Fruit fly (Drosophila melanogaster) whole organism, prepupa: Measurements from ENCODE around the gene CG16700.
A peak's percentile ranks its signal among the peaks of the same experiment; 100 is the strongest.

Source experiments
- Blimp-1 ChIP-seq: fragments of 200-800 bp; sonication (Bioruptor generic); optimal IDR thresholded peaks from 3 replicates; lab custom pipeline; 2017; ENCODE audit warnings: missing biosample characterization, missing genetic modification characterization, mild to moderate bottlenecking, moderate library complexity, missing genetic modification reagents
- CG10631 ChIP-seq: fragments of 200-800 bp; sonication (Bioruptor generic); optimal IDR thresholded peaks from 2 replicates; lab custom pipeline; 2016; ENCODE audit warnings: missing biosample characterization, missing genetic modification characterization
- CG10669 ChIP-seq: fragments of 200-800 bp; sonication (Bioruptor generic); optimal IDR thresholded peaks from 3 replicates; lab custom pipeline; 2018; ENCODE audit warnings: missing biosample characterization, mild to moderate bottlenecking, missing genetic modification characterization, moderate library complexity
- CG11294 ChIP-seq: fragments of 200-800 bp; sonication (Bioruptor generic); IDR thresholded peaks from 2 replicates; pipeline ENCODE4 v1.3.6; 2022; ENCODE audit warnings: missing biosample characterization, missing genetic modification characterization
- CG15336 ChIP-seq: fragments of 200-800 bp; sonication (Bioruptor generic); IDR thresholded peaks from 2 replicates; pipeline ENCODE4 v1.3.6; 2022; ENCODE audit warnings: missing biosample characterization, missing genetic modification characterization
- CG3032 ChIP-seq: fragments of 200-800 bp; optimal IDR thresholded peaks from 2 replicates; lab custom pipeline; 2019; ENCODE audit warnings: missing biosample characterization, mild to moderate bottlenecking, missing genetic modification characterization, moderate library complexity
- CG31627 ChIP-seq: fragments of 200-800 bp; sonication (Bioruptor generic); optimal IDR thresholded peaks from 3 replicates; lab custom pipeline; 2016; ENCODE audit warnings: missing biosample characterization, missing genetic modification characterization
- CG32006 ChIP-seq: fragments of 200-800 bp; sonication (Bioruptor generic); optimal IDR thresholded peaks from 3 replicates; lab custom pipeline; 2017; ENCODE audit warnings: missing biosample characterization, mild to moderate bottlenecking, missing genetic modification characterization
- CG34406 ChIP-seq: fragments of 200-800 bp; sonication (Bioruptor generic); optimal IDR thresholded peaks from 3 replicates; lab custom pipeline; 2016; ENCODE audit warnings: missing biosample characterization, missing genetic modification characterization
- CG3919 ChIP-seq: fragments of 200-800 bp; sonication (Bioruptor generic); optimal IDR thresholded peaks from 3 replicates; lab custom pipeline; 2016; ENCODE audit warnings: missing biosample characterization, missing genetic modification characterization
- CG4318 ChIP-seq: fragments of 200-800 bp; sonication (Bioruptor generic); optimal IDR thresholded peaks from 3 replicates; lab custom pipeline; 2017; ENCODE audit warnings: missing biosample characterization, mild to moderate bottlenecking, missing genetic modification characterization
- CG6163 ChIP-seq: fragments of 200-800 bp; sonication (Bioruptor generic); IDR thresholded peaks from 3 replicates; pipeline ENCODE4 v1.3.6; 2022; ENCODE audit warnings: missing biosample characterization, missing genetic modification characterization
- CG6276 ChIP-seq: fragments of 200-800 bp; sonication (Bioruptor generic); optimal IDR thresholded peaks from 2 replicates; lab custom pipeline; 2017; ENCODE audit warnings: missing biosample characterization, mild to moderate bottlenecking, missing genetic modification characterization
- CG6792 ChIP-seq: fragments of 200-800 bp; sonication (Bioruptor generic); optimal IDR thresholded peaks from 3 replicates; lab custom pipeline; 2016; ENCODE audit warnings: missing biosample characterization, missing genetic modification characterization
- CG6808 ChIP-seq: fragments of 200-800 bp; sonication (Bioruptor generic); optimal IDR thresholded peaks from 3 replicates; lab custom pipeline; 2017; ENCODE audit warnings: missing biosample characterization, missing genetic modification characterization, mild to moderate bottlenecking, moderate library complexity, missing genetic modification reagents
- CG6854 ChIP-seq: fragments of 200-800 bp; sonication (Bioruptor generic); optimal IDR thresholded peaks from 2 replicates; lab custom pipeline; 2017; ENCODE audit warnings: missing biosample characterization, mild to moderate bottlenecking, missing genetic modification characterization
- CG7368 ChIP-seq: fragments of 200-800 bp; sonication (Bioruptor generic); optimal IDR thresholded peaks from 3 replicates; lab custom pipeline; 2016; ENCODE audit warnings: missing biosample characterization, missing genetic modification characterization
- CG8119 ChIP-seq: fragments of 200-800 bp; sonication (Bioruptor generic); IDR thresholded peaks from 3 replicates; pipeline ENCODE4 v1.3.6; 2022; ENCODE audit warnings: missing biosample characterization, missing genetic modification characterization
- CG8632 ChIP-seq: fragments of 200-800 bp; sonication (Bioruptor generic); optimal IDR thresholded peaks from 3 replicates; lab custom pipeline; 2016; ENCODE audit warnings: missing biosample characterization, missing genetic modification characterization
- CG9139 ChIP-seq: fragments of 200-800 bp; sonication (Bioruptor generic); optimal IDR thresholded peaks from 3 replicates; lab custom pipeline; 2017; ENCODE audit warnings: missing biosample characterization, mild to moderate bottlenecking, missing genetic modification characterization
- Eip75B ChIP-seq: fragments of 200-800 bp; sonication (Bioruptor generic); optimal IDR thresholded peaks from 3 replicates; lab custom pipeline; 2016; ENCODE audit warnings: missing biosample characterization, missing genetic modification characterization
- Eip78C ChIP-seq: fragments of 200-800 bp; sonication (Bioruptor generic); peaks from one replicate; lab custom pipeline; 2016; ENCODE audit warnings: missing biosample characterization, missing genetic modification characterization
- Ets21C ChIP-seq: fragments of 200-800 bp; sonication (Bioruptor generic); optimal IDR thresholded peaks from 3 replicates; lab custom pipeline; 2016; ENCODE audit warnings: missing biosample characterization, missing genetic modification characterization
- Ets96B ChIP-seq: fragments of 200-800 bp; optimal IDR thresholded peaks from 2 replicates; lab custom pipeline; 2019; ENCODE audit warnings: missing biosample characterization, mild to moderate bottlenecking, missing genetic modification characterization, moderate library complexity
- Gug ChIP-seq: fragments of 200-800 bp; sonication (Bioruptor generic); IDR thresholded peaks from 2 replicates; pipeline ENCODE4 v1.3.6; 2022; ENCODE audit warnings: missing biosample characterization, missing genetic modification characterization
- Hr38 ChIP-seq: sonication (Bioruptor generic); optimal IDR thresholded peaks from 2 replicates; lab custom pipeline; 2016; ENCODE audit warnings: missing biosample characterization, missing genetic modification characterization
- Hr39 ChIP-seq: fragments of 200-800 bp; sonication (Bioruptor generic); optimal IDR thresholded peaks from 2 replicates; lab custom pipeline; 2016; ENCODE audit warnings: missing biosample characterization, missing genetic modification characterization
- Lpt ChIP-seq: fragments of 200-800 bp; sonication (Bioruptor generic); optimal IDR thresholded peaks from 3 replicates; lab custom pipeline; 2016; ENCODE audit warnings: missing biosample characterization, missing genetic modification characterization
- Met ChIP-seq: fragments of 200-800 bp; sonication (Bioruptor generic); optimal IDR thresholded peaks from 3 replicates; lab custom pipeline; 2016; ENCODE audit warnings: missing biosample characterization, missing genetic modification characterization
- OdsH ChIP-seq: fragments of 200-800 bp; sonication (Bioruptor generic); optimal IDR thresholded peaks from 3 replicates; lab custom pipeline; 2016; ENCODE audit warnings: missing biosample characterization, missing genetic modification characterization
- Smox ChIP-seq: fragments of 200-800 bp; sonication (Bioruptor generic); optimal IDR thresholded peaks from 3 replicates; lab custom pipeline; 2016; ENCODE audit warnings: missing biosample characterization, missing genetic modification characterization
- Sox102F ChIP-seq: fragments of 200-800 bp; sonication (Bioruptor generic); optimal IDR thresholded peaks from 2 replicates; lab custom pipeline; 2016; ENCODE audit warnings: missing biosample characterization, mild to moderate bottlenecking, missing genetic modification characterization
- Sox14 ChIP-seq: fragments of 200-800 bp; sonication (Bioruptor generic); optimal IDR thresholded peaks from 3 replicates; lab custom pipeline; 2016; ENCODE audit warnings: missing biosample characterization, missing genetic modification characterization
- Sox15 ChIP-seq: fragments of 200-800 bp; sonication (Bioruptor generic); optimal IDR thresholded peaks from 3 replicates; lab custom pipeline; 2016; ENCODE audit warnings: missing biosample characterization, missing genetic modification characterization
- achi ChIP-seq: fragments of 200-800 bp; sonication (Bioruptor generic); optimal IDR thresholded peaks from 3 replicates; lab custom pipeline; 2016; ENCODE audit warnings: missing biosample characterization, missing genetic modification characterization
- acj6 ChIP-seq: fragments of 200-800 bp; sonication (Bioruptor generic); optimal IDR thresholded peaks from 3 replicates; lab custom pipeline; 2016; ENCODE audit warnings: missing biosample characterization, missing genetic modification characterization
- cyc ChIP-seq: fragments of 200-800 bp; sonication (Bioruptor generic); optimal IDR thresholded peaks from 3 replicates; lab custom pipeline; 2016; ENCODE audit warnings: missing biosample characterization, missing genetic modification characterization
- dsx ChIP-seq: fragments of 200-800 bp; optimal IDR thresholded peaks from 3 replicates; lab custom pipeline; 2019; ENCODE audit warnings: missing biosample characterization, mild to moderate bottlenecking, missing genetic modification characterization, moderate library complexity; ENCODE audit not compliant: poor library complexity, severe bottlenecking
- eg ChIP-seq: fragments of 200-800 bp; sonication (Bioruptor generic); IDR thresholded peaks from 3 replicates; pipeline ENCODE4 v1.3.6; 2022; ENCODE audit warnings: missing biosample characterization, missing genetic modification characterization
- esn ChIP-seq: fragments of 200-800 bp; sonication (Bioruptor generic); optimal IDR thresholded peaks from 2 replicates; lab custom pipeline; 2016; ENCODE audit warnings: missing biosample characterization, mild to moderate bottlenecking, missing genetic modification characterization, moderate library complexity
- fd85E ChIP-seq: fragments of 200-800 bp; sonication (Bioruptor generic); optimal IDR thresholded peaks from 3 replicates; lab custom pipeline; 2016; ENCODE audit warnings: missing biosample characterization, missing genetic modification characterization
- fkh ChIP-seq: fragments of 200-800 bp; sonication (Bioruptor generic); optimal IDR thresholded peaks from 3 replicates; lab custom pipeline; 2017; ENCODE audit warnings: missing biosample characterization, mild to moderate bottlenecking, missing genetic modification characterization, moderate library complexity
- net ChIP-seq: fragments of 200-800 bp; sonication (Bioruptor generic); optimal IDR thresholded peaks from 3 replicates; lab custom pipeline; 2016; ENCODE audit warnings: missing biosample characterization, missing genetic modification characterization
- pdm3 ChIP-seq: fragments of 200-800 bp; sonication (Bioruptor generic); optimal IDR thresholded peaks from 3 replicates; lab custom pipeline; 2016; ENCODE audit warnings: missing biosample characterization, missing genetic modification characterization
- spab ChIP-seq: fragments of 200-800 bp; sonication (Bioruptor generic); optimal IDR thresholded peaks from 2 replicates; lab custom pipeline; 2017; ENCODE audit warnings: missing biosample characterization, mild to moderate bottlenecking, missing genetic modification characterization, missing genetic modification reagents
- ss ChIP-seq, 2 experiments: fragments of 200-800 bp; sonication (Bioruptor generic); optimal IDR thresholded peaks; 2 replicates in 1 of 2; 3 replicates in 1 of 2; lab custom pipeline; 2017 to 2018; ENCODE audit warnings: mild to moderate bottlenecking in 2 of 2, missing biosample characterization in 2 of 2, missing genetic modification characterization in 2 of 2, moderate library complexity in 1 of 2
- svp ChIP-seq: fragments of 200-800 bp; sonication (Bioruptor generic); peaks from one replicate; lab custom pipeline; 2016; ENCODE audit warnings: missing biosample characterization, missing genetic modification characterization
- topi ChIP-seq: fragments of 200-800 bp; sonication (Bioruptor generic); optimal IDR thresholded peaks from 3 replicates; lab custom pipeline; 2016; ENCODE audit warnings: missing biosample characterization, missing genetic modification characterization
- vri ChIP-seq: fragments of 200-800 bp; sonication (Bioruptor generic); optimal IDR thresholded peaks from 3 replicates; lab custom pipeline; 2016; ENCODE audit warnings: missing biosample characterization, mild to moderate bottlenecking, missing genetic modification characterization

Gene CG16700

dm6 chrX:17113324-17113723 lies 21.7 kb downstream of the CG16700 start (continued):
- no peak for TF ChIP-seq Eip75B (GFP tag; lab: Kevin White, UChicago)
- TF ChIP-seq CG6854 (GFP tag; lab: Kevin White, UChicago) = no peak
- TF ChIP-seq CG10669 = peak; percentile 35
- TF ChIP-seq CG3919 = peak; percentile 61
- peak; percentile 42; the same call in 1 of the 2 replicates for TF ChIP-seq Gug (GFP tag; lab: Robert Waterston, UW)
- TF ChIP-seq topi (GFP tag; lab: Kevin White, UChicago) = peak; percentile 44
- peak; percentile 42 for TF ChIP-seq CG7368
- TF ChIP-seq spab (GFP tag; lab: Kevin White, UChicago) = peak; percentile 29
- peak; percentile 61 for TF ChIP-seq Lpt
- TF ChIP-seq Eip78C (GFP tag; lab: Kevin White, UChicago) = peak; percentile 87
- TF ChIP-seq Sox102F (GFP tag; lab: Kevin White, UChicago) = peak; percentile 43
- peak; percentile 73 for TF ChIP-seq acj6 (GFP tag; lab: Kevin White, UChicago)
- TF ChIP-seq Sox14 = peak; percentile 13
- peak; percentile 15 for TF ChIP-seq CG31627 (GFP tag; lab: Kevin White, UChicago)
- TF ChIP-seq svp (GFP tag; lab: Kevin White, UChicago) = peak; percentile 69
- no peak for TF ChIP-seq fd85E
- TF ChIP-seq CG11294 = 0 out of 2 replicates have a peak, but pooled peaks have one; percentile 36
- peak; percentile 26 for TF ChIP-seq CG6276 (GFP tag; lab: Kevin White, UChicago)
- peak; percentile 3 to 72 for TF ChIP-seq ss (GFP tag; optimal IDR thresholded peaks at IDR 0.05; lab: Kevin White, UChicago)

DNA sequence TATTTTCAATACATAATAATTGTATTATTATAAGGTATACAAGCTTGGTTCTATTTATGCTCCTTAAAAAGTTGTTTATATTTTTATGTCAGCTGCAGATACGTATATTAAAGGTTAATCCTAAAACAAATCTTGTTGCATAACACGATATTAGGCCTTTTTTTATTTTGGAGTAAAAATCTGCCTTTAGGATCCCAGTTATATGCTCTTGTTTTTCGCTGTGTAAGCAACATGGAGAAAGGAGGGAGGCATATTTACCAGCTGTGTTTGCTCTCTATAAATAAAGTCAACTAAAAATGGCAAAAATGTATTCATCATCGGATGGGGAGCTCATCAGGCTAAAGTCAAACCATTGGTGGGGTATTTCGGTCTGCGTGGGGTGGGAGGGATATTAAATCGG lies 29.9 kb downstream of the CG16700 start:
- TF ChIP-seq CG32006 (GFP tag; lab: Kevin White, UChicago) = peak; percentile 50
- TF ChIP-seq CG6792 (GFP tag; lab: Kevin White, UChicago) = peak; percentile 34
- TF ChIP-seq ss (GFP tag; optimal IDR thresholded peaks at IDR 0.05; lab: Kevin White, UChicago) = peak; percentile 30 to 34
- peak; percentile 23 for TF ChIP-seq CG10631 (GFP tag; lab: Kevin White, UChicago)
- TF ChIP-seq CG6163 = 0 out of 3 replicates have a peak, but pooled peaks have one; percentile 21
- peak; percentile 7 for TF ChIP-seq cyc (GFP tag; lab: Kevin White, UChicago)
- TF ChIP-seq CG8119 (GFP tag; lab: Robert Waterston, UW) = no peak
- TF ChIP-seq Met (GFP tag; lab: Kevin White, UChicago) = peak; percentile 19
- no peak for TF ChIP-seq vri (GFP tag; lab: Kevin White, UChicago)
- TF ChIP-seq spab (GFP tag; lab: Kevin White, UChicago) = no peak
- peak; percentile 13 for TF ChIP-seq CG34406 (GFP tag; lab: Kevin White, UChicago)
- no peak for TF ChIP-seq Lpt
- no peak for TF ChIP-seq fd85E
- peak; percentile 3 for TF ChIP-seq CG9139 (GFP tag; lab: Kevin White, UChicago)
- peak; percentile 45 for TF ChIP-seq OdsH (GFP tag; lab: Kevin White, UChicago)
- peak; percentile 9 for TF ChIP-seq CG3032
- peak; percentile 55 for TF ChIP-seq fkh (GFP tag; lab: Kevin White, UChicago)
- peak; percentile 36 for TF ChIP-seq Smox
- TF ChIP-seq Hr38 (GFP tag; lab: Kevin White, UChicago) = no peak
- TF ChIP-seq achi = peak; percentile 13
- no peak for TF ChIP-seq CG6854 (GFP tag; lab: Kevin White, UChicago)
- no peak for TF ChIP-seq CG11294
- TF ChIP-seq Ets96B (tag; lab: Kevin White, UChicago) = peak; percentile 0
- TF ChIP-seq Blimp-1 (GFP tag; lab: Kevin White, UChicago) = no peak
- TF ChIP-seq CG6276 (GFP tag; lab: Kevin White, UChicago) = peak; percentile 44
- peak; percentile 27 for TF ChIP-seq CG6808 (GFP tag; lab: Kevin White, UChicago)
- peak; percentile 30; the same call in 1 of the 3 replicates for TF ChIP-seq eg (GFP tag; lab: Robert Waterston, UW)
- TF ChIP-seq dsx (GFP tag; lab: Kevin White, UChicago) = no peak
- peak; percentile 12 for TF ChIP-seq Hr39
- TF ChIP-seq CG8632 = peak; percentile 11
- TF ChIP-seq CG15336 = peak; percentile 40; the same call in 1 of the 2 replicates
- peak; percentile 6 for TF ChIP-seq pdm3 (GFP tag; lab: Kevin White, UChicago)
- peak; percentile 16 for TF ChIP-seq CG31627 (GFP tag; lab: Kevin White, UChicago)
- TF ChIP-seq CG4318 (GFP tag; lab: Kevin White, UChicago) = peak; percentile 7
- TF ChIP-seq Sox15 (GFP tag; lab: Kevin White, UChicago) = no peak
- peak; percentile 18 for TF ChIP-seq topi (GFP tag; lab: Kevin White, UChicago)
- TF ChIP-seq CG3919 = no peak
- peak; percentile 28 for TF ChIP-seq net
- TF ChIP-seq Ets21C (GFP tag; lab: Kevin White, UChicago) = no peak
- TF ChIP-seq esn (GFP tag; lab: Kevin White, UChicago) = peak; percentile 39
- no peak for TF ChIP-seq svp (GFP tag; lab: Kevin White, UChicago)
- peak; percentile 2 for TF ChIP-seq CG10669
